Fruit fly (Drosophila melanogaster) whole organism, embryonic: Measurements from ENCODE around the gene Sr-CIII.
A peak's percentile ranks its signal among the peaks of the same experiment; 100 is the strongest.

Source experiments
- Adf1 ChIP-seq: fragments of 200-800 bp; sonication (Bioruptor generic); IDR thresholded peaks from 2 replicates; pipeline ENCODE4 v1.3.6; 2022; ENCODE audit warnings: missing biosample characterization, missing genetic modification characterization
- CG14441 ChIP-seq: fragments of 200-800 bp; sonication (Bioruptor generic); IDR thresholded peaks from 2 replicates; pipeline ENCODE4 v1.3.6; 2022; ENCODE audit warnings: missing biosample characterization, missing genetic modification characterization
- CG15269 ChIP-seq: fragments of 200-800 bp; sonication (Bioruptor generic); optimal IDR thresholded peaks from 2 replicates; lab custom pipeline; 2018; ENCODE audit warnings: missing biosample characterization, mild to moderate bottlenecking, missing genetic modification characterization, moderate library complexity
- CG1529 ChIP-seq: fragments of 200-800 bp; sonication (Bioruptor generic); optimal IDR thresholded peaks from 3 replicates; lab custom pipeline; 2018; ENCODE audit warnings: missing biosample characterization, missing genetic modification characterization
- CG1602 ChIP-seq: fragments of 200-800 bp; sonication (Bioruptor generic); optimal IDR thresholded peaks from 3 replicates; lab custom pipeline; 2016; ENCODE audit warnings: missing biosample characterization, missing genetic modification characterization
- CG16813 ChIP-seq: fragments of 200-800 bp; sonication (Bioruptor generic); IDR thresholded peaks from 3 replicates; pipeline ENCODE4 v1.3.6; 2022; ENCODE audit warnings: missing biosample characterization, missing genetic modification characterization; ENCODE audit not compliant: partially characterized antibody
- CG16863 ChIP-seq: fragments of 200-800 bp; sonication (Bioruptor generic); optimal IDR thresholded peaks from 3 replicates; lab custom pipeline; 2016; ENCODE audit warnings: missing biosample characterization, missing genetic modification characterization
- CG31224 ChIP-seq: fragments of 200-800 bp; sonication (Bioruptor generic); IDR thresholded peaks from 2 replicates; pipeline ENCODE4 v1.3.6; 2022; ENCODE audit warnings: missing biosample characterization, missing genetic modification characterization
- CG32772 ChIP-seq: fragments of 200-800 bp; sonication (Bioruptor generic); IDR thresholded peaks from 2 replicates; pipeline ENCODE4 v1.3.6; 2022; ENCODE audit warnings: missing biosample characterization, missing genetic modification characterization
- CG3995 ChIP-seq: fragments of 200-800 bp; sonication (Bioruptor generic); optimal IDR thresholded peaks from 3 replicates; lab custom pipeline; 2016; ENCODE audit warnings: missing biosample characterization, missing genetic modification characterization
- CG4282 ChIP-seq: fragments of 200-800 bp; sonication (Bioruptor generic); optimal IDR thresholded peaks from 2 replicates; lab custom pipeline; 2016; ENCODE audit warnings: missing biosample characterization, missing genetic modification characterization
- CG6175 ChIP-seq: fragments of 200-800 bp; sonication (Bioruptor generic); IDR thresholded peaks from 3 replicates; pipeline ENCODE4 v1.3.6; 2022; ENCODE audit warnings: missing biosample characterization, missing genetic modification characterization
- CG7556 ChIP-seq: fragments of 200-800 bp; sonication (Bioruptor generic); optimal IDR thresholded peaks from 2 replicates; lab custom pipeline; 2017; ENCODE audit warnings: missing biosample characterization, mild to moderate bottlenecking, missing genetic modification characterization
- CG8765 ChIP-seq: fragments of 200-800 bp; sonication (Bioruptor generic); IDR thresholded peaks from 2 replicates; pipeline ENCODE4 v1.3.6; 2022; ENCODE audit warnings: missing biosample characterization, missing genetic modification characterization
- CG9609 ChIP-seq: fragments of 200-800 bp; sonication (Bioruptor generic); optimal IDR thresholded peaks from 3 replicates; lab custom pipeline; 2016; ENCODE audit warnings: missing biosample characterization, missing genetic modification characterization
- CG9932 ChIP-seq: fragments of 200-800 bp; sonication (Bioruptor generic); IDR thresholded peaks from 2 replicates; pipeline ENCODE4 v1.3.6; 2022; ENCODE audit warnings: missing biosample characterization, missing genetic modification characterization
- Dfd ChIP-seq, 2 experiments: fragments of >200 bp; optimal IDR thresholded peaks; 2 replicates each; lab custom pipeline; 2017; ENCODE audit warnings: missing biosample characterization in 2 of 2, missing genetic modification characterization in 2 of 2
- Ets65A ChIP-seq: fragments of 200-800 bp; sonication (Bioruptor generic); peaks from one replicate; lab custom pipeline; 2016; ENCODE audit warnings: missing biosample characterization, missing genetic modification characterization
- GATAe ChIP-seq: fragments of 200-800 bp; sonication (Bioruptor generic); conservative IDR thresholded peaks from 2 replicates; pipeline ENCODE4 v1.3.6; 2022; ENCODE audit warnings: missing biosample characterization, missing genetic modification characterization
- HLH4C ChIP-seq: fragments of 200-800 bp; sonication (Bioruptor generic); IDR thresholded peaks from 3 replicates; pipeline ENCODE4 v1.3.6; 2022; ENCODE audit warnings: missing biosample characterization, missing genetic modification characterization; ENCODE audit not compliant: partially characterized antibody
- Hmx ChIP-seq: fragments of 200-800 bp; sonication (Bioruptor generic); optimal IDR thresholded peaks from 2 replicates; lab custom pipeline; 2016; ENCODE audit warnings: missing biosample characterization, missing genetic modification characterization
- Hr3 ChIP-seq: fragments of 200-800 bp; sonication (Bioruptor generic); optimal IDR thresholded peaks from 3 replicates; lab custom pipeline; 2016; ENCODE audit warnings: missing biosample characterization, missing genetic modification characterization
- Hr39 ChIP-seq: fragments of >200 bp; optimal IDR thresholded peaks from 2 replicates; lab custom pipeline; 2017
- NC2α ChIP-seq: fragments of 200-800 bp; sonication (Bioruptor generic); optimal IDR thresholded peaks from 2 replicates; lab custom pipeline; 2016; ENCODE audit warnings: missing biosample characterization, missing genetic modification characterization
- Oaz ChIP-seq: fragments of 200-800 bp; sonication (Bioruptor generic); IDR thresholded peaks from 2 replicates; pipeline ENCODE4 v1.3.6; 2022; ENCODE audit warnings: missing biosample characterization, missing genetic modification characterization
- Opbp ChIP-seq: fragments of 200-800 bp; sonication (Bioruptor generic); IDR thresholded peaks from 3 replicates; pipeline ENCODE4 v1.3.6; 2022; ENCODE audit warnings: missing biosample characterization, missing genetic modification characterization; ENCODE audit not compliant: partially characterized antibody
- Ptx1 ChIP-seq: fragments of 200-800 bp; sonication (Bioruptor generic); IDR thresholded peaks from 2 replicates; pipeline ENCODE4 v1.3.6; 2022; ENCODE audit warnings: missing biosample characterization, missing genetic modification characterization
- Sin3A ChIP-seq: fragments of >200 bp; optimal IDR thresholded peaks from 2 replicates; lab custom pipeline; 2018
- Spps ChIP-seq: fragments of 200-800 bp; sonication (Bioruptor generic); optimal IDR thresholded peaks from 2 replicates; lab custom pipeline; 2018; ENCODE audit warnings: missing biosample characterization, mild to moderate bottlenecking, missing genetic modification characterization
- Tbp ChIP-seq: fragments of >200 bp; optimal IDR thresholded peaks from 2 replicates; lab custom pipeline; 2018; ENCODE audit warnings: missing biosample characterization, missing genetic modification characterization
- YL-1 ChIP-seq: fragments of 200-800 bp; sonication (Bioruptor generic); optimal IDR thresholded peaks from 3 replicates; lab custom pipeline; 2017; ENCODE audit warnings: missing biosample characterization, mild to moderate bottlenecking, missing genetic modification characterization
- ara ChIP-seq: fragments of 200-800 bp; sonication (Bioruptor generic); IDR thresholded peaks from 2 replicates; pipeline ENCODE4 v1.3.6; 2022; ENCODE audit warnings: missing biosample characterization, missing genetic modification characterization
- az2 ChIP-seq: fragments of 200-800 bp; sonication (Bioruptor generic); optimal IDR thresholded peaks from 3 replicates; lab custom pipeline; 2016; ENCODE audit warnings: missing biosample characterization, missing genetic modification characterization
- cato ChIP-seq: fragments of 200-800 bp; sonication (Bioruptor generic); optimal IDR thresholded peaks from 2 replicates; lab custom pipeline; 2016; ENCODE audit warnings: missing biosample characterization, missing genetic modification characterization, borderline replicate concordance
- crc ChIP-seq: fragments of 200-800 bp; sonication (Bioruptor generic); optimal IDR thresholded peaks from 2 replicates; lab custom pipeline; 2016; ENCODE audit warnings: missing biosample characterization, missing genetic modification characterization
- dan ChIP-seq: fragments of 200-800 bp; sonication (Bioruptor generic); IDR thresholded peaks from 2 replicates; pipeline ENCODE4 v1.3.6; 2022; ENCODE audit warnings: missing biosample characterization, missing genetic modification characterization
- ems ChIP-seq: fragments of 200-800 bp; sonication (Bioruptor generic); optimal IDR thresholded peaks from 3 replicates; lab custom pipeline; 2016; ENCODE audit warnings: missing biosample characterization, missing genetic modification characterization
- exex ChIP-seq: fragments of 200-800 bp; sonication (Bioruptor generic); optimal IDR thresholded peaks from 4 replicates; lab custom pipeline; 2018; ENCODE audit warnings: missing biosample characterization, mild to moderate bottlenecking, missing genetic modification characterization, moderate library complexity
- gem ChIP-seq: fragments of 200-800 bp; sonication (Bioruptor generic); optimal IDR thresholded peaks from 2 replicates; lab custom pipeline; 2019; ENCODE audit warnings: missing biosample characterization, mild to moderate bottlenecking, missing genetic modification characterization, moderate library complexity
- gfzf ChIP-seq: fragments of 200-800 bp; sonication (Bioruptor generic); optimal IDR thresholded peaks from 2 replicates; lab custom pipeline; 2016; ENCODE audit warnings: missing biosample characterization, mild to moderate bottlenecking, missing genetic modification characterization, moderate library complexity
- grn ChIP-seq: fragments of 200-800 bp; sonication (Bioruptor generic); optimal IDR thresholded peaks from 3 replicates; lab custom pipeline; 2017; ENCODE audit warnings: missing biosample characterization, missing genetic modification characterization
- gt ChIP-seq: fragments of 200-800 bp; sonication (Bioruptor generic); IDR thresholded peaks from 2 replicates; pipeline ENCODE4 v1.3.6; 2022; ENCODE audit warnings: missing biosample characterization, missing genetic modification characterization
- ind ChIP-seq: fragments of 200-800 bp; sonication (Bioruptor generic); optimal IDR thresholded peaks from 3 replicates; lab custom pipeline; 2016; ENCODE audit warnings: missing biosample characterization, missing genetic modification characterization
- ken ChIP-seq: fragments of 200-800 bp; sonication (Bioruptor generic); IDR thresholded peaks from 3 replicates; pipeline ENCODE4 v1.3.6; 2022; ENCODE audit warnings: missing biosample characterization, missing genetic modification characterization
- mld ChIP-seq: fragments of 200-800 bp; sonication (Bioruptor generic); IDR thresholded peaks from 3 replicates; pipeline ENCODE4 v1.3.6; 2022; ENCODE audit warnings: missing biosample characterization, missing genetic modification characterization; ENCODE audit not compliant: partially characterized antibody
- rib ChIP-seq: fragments of 200-800 bp; sonication (Bioruptor generic); IDR thresholded peaks from 2 replicates; pipeline ENCODE4 v1.3.6; 2022; ENCODE audit warnings: missing biosample characterization, missing genetic modification characterization
- ro ChIP-seq: fragments of 200-800 bp; sonication (Bioruptor generic); IDR thresholded peaks from 2 replicates; pipeline ENCODE4 v1.3.6; 2022; ENCODE audit warnings: missing biosample characterization, missing genetic modification characterization
- salm ChIP-seq: fragments of 200-800 bp; sonication (Bioruptor generic); optimal IDR thresholded peaks from 2 replicates; lab custom pipeline; 2018; ENCODE audit warnings: missing biosample characterization, mild to moderate bottlenecking, missing genetic modification characterization
- sens-2 ChIP-seq: fragments of 200-800 bp; sonication (Bioruptor generic); IDR thresholded peaks from 2 replicates; pipeline ENCODE4 v1.3.6; 2022; ENCODE audit warnings: missing biosample characterization, missing genetic modification characterization
- tap ChIP-seq: fragments of 200-800 bp; optimal IDR thresholded peaks from 3 replicates; lab custom pipeline; 2019; ENCODE audit warnings: missing biosample characterization, mild to moderate bottlenecking, missing genetic modification characterization, moderate library complexity
- wor ChIP-seq: fragments of 200-800 bp; sonication (Bioruptor generic); IDR thresholded peaks from 2 replicates; pipeline ENCODE4 v1.3.6; 2022; ENCODE audit warnings: missing biosample characterization, missing genetic modification characterization
- zen2 ChIP-seq: fragments of 200-800 bp; sonication (Bioruptor generic); IDR thresholded peaks from 3 replicates; pipeline ENCODE4 v1.3.6; 2022; ENCODE audit warnings: missing biosample characterization, missing genetic modification characterization; ENCODE audit not compliant: partially characterized antibody

The Sr-CIII gene

DNA sequence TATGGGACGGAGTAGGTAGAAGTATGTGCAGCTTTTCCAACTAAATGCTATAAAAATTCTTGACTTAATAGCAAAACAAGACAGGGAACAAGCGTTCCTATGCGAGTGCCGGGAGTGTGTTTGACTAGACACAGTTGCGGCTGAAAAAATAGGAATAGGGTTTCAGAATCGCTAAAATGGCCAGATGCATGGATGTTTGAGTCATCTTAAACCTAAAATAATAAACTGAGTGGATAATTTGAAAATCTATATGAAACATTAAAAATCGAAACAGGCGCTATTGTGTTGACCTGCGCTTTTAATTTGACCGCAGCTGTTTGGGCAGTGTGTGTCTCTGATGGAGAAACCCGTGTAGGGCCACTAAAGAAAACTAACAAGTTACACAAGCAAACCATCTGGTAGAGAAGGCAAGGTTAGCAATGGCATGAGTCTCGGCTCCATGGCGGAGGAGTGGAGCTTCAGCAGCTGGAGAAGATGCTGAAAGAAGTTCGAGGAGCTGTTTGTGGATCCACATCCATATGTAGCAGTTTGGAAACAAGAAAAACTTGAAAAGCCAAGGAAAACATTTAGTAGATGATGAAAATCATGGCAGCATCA, 26.3 kb upstream of the Sr-CIII start (continued):
- TF ChIP-seq GATAe = no peak
- peak; percentile 69 for TF ChIP-seq CG9932 (GFP tag; lab: Robert Waterston, UW)
- TF ChIP-seq grn (GFP tag; lab: Kevin White, UChicago) = no peak
- TF ChIP-seq Adf1 (GFP tag; lab: Robert Waterston, UW) = no peak
- no peak for TF ChIP-seq Opbp (GFP tag; lab: Robert Waterston, UW)
- TF ChIP-seq Ets65A = peak; percentile 95
- peak; percentile 85 for TF ChIP-seq CG14441 (GFP tag; lab: Robert Waterston, UW)
- no peak for TF ChIP-seq CG16813 (GFP tag; lab: Robert Waterston, UW)
- TF ChIP-seq Hr3 (GFP tag; lab: Kevin White, UChicago) = peak; percentile 68
- peak; percentile 74 for TF ChIP-seq CG1602 (GFP tag; lab: Kevin White, UChicago)
- peak; percentile 73 for TF ChIP-seq sens-2 (GFP tag; lab: Robert Waterston, UW)
- TF ChIP-seq crc (GFP tag; lab: Kevin White, UChicago) = peak; percentile 65
- peak; percentile 75 for TF ChIP-seq CG9609
- no peak for TF ChIP-seq Hr39 (lab: Kevin White, UChicago)
- TF ChIP-seq ara (GFP tag; lab: Robert Waterston, UW) = peak; percentile 82
- no peak for TF ChIP-seq exex (tag; lab: Kevin White, UChicago)
- peak; percentile 63 for TF ChIP-seq tap (tag; lab: Kevin White, UChicago)
- TF ChIP-seq gem (tag; lab: Kevin White, UChicago) = peak; percentile 85
- TF ChIP-seq az2 = peak; percentile 76
- TF ChIP-seq NC2α (GFP tag; lab: Kevin White, UChicago) = peak; percentile 55
- TF ChIP-seq dan (GFP tag; lab: Robert Waterston, UW) = no peak
- TF ChIP-seq Ptx1 (GFP tag; lab: Robert Waterston, UW) = peak; percentile 86
- peak; percentile 55 for TF ChIP-seq CG4282 (GFP tag; lab: Kevin White, UChicago)
- TF ChIP-seq gt = 0 out of 2 replicates have a peak, but pooled peaks have one; percentile 14
- 0 out of 2 replicates have a peak, but pooled peaks have one; percentile 37 for TF ChIP-seq ro (GFP tag; lab: Robert Waterston, UW)
- TF ChIP-seq Dfd (GFP tag; optimal IDR thresholded peaks at IDR 0.05; lab: Kevin White, UChicago) = no peak
- peak; percentile 74 for TF ChIP-seq ind
- peak; percentile 64 for TF ChIP-seq CG31224 (GFP tag; lab: Robert Waterston, UW)
- peak; percentile 85 for TF ChIP-seq CG32772 (GFP tag; lab: Robert Waterston, UW)
- peak; percentile 70 for TF ChIP-seq CG7556 (GFP tag; lab: Kevin White, UChicago)
- peak; percentile 72 for TF ChIP-seq CG15269 (tag; lab: Kevin White, UChicago)
- TF ChIP-seq ken (GFP tag; lab: Robert Waterston, UW) = peak; percentile 84
- peak; percentile 60 for TF ChIP-seq Spps
- peak; percentile 74 for TF ChIP-seq ems (GFP tag; lab: Kevin White, UChicago)
- TF ChIP-seq CG8765 (GFP tag; lab: Robert Waterston, UW) = no peak
- TF ChIP-seq CG3995 (GFP tag; lab: Kevin White, UChicago) = no peak
- no peak for TF ChIP-seq Sin3A (lab: Kevin White, UChicago)
- TF ChIP-seq CG16863 (GFP tag; lab: Kevin White, UChicago) = peak; percentile 69
- peak; percentile 41; the same call in 1 of the 2 replicates for TF ChIP-seq Oaz (GFP tag; lab: Robert Waterston, UW)
- TF ChIP-seq zen2 (GFP tag; lab: Robert Waterston, UW) = no peak
- TF ChIP-seq CG6175 (GFP tag; lab: Robert Waterston, UW) = 0 out of 3 replicates have a peak, but pooled peaks have one; percentile 13
- TF ChIP-seq salm (tag; lab: Kevin White, UChicago) = peak; percentile 29
- no peak for TF ChIP-seq gfzf
- no peak for TF ChIP-seq Hmx (GFP tag; lab: Kevin White, UChicago)
- no peak for TF ChIP-seq YL-1 (GFP tag; lab: Kevin White, UChicago)
- TF ChIP-seq cato = peak; percentile 75
- TF ChIP-seq mld (GFP tag; lab: Robert Waterston, UW) = no peak
- TF ChIP-seq wor = peak; percentile 55; the same call in 1 of the 2 replicates
- peak; percentile 59 for TF ChIP-seq rib
- TF ChIP-seq Tbp = no peak
- TF ChIP-seq CG1529 (GFP tag; lab: Kevin White, UChicago) = peak; percentile 74
- TF ChIP-seq HLH4C (GFP tag; lab: Robert Waterston, UW) = no peak
